Fruit fly (Drosophila melanogaster): ENCODE data around the gene CG17928.

The CG17928 gene

DNA sequence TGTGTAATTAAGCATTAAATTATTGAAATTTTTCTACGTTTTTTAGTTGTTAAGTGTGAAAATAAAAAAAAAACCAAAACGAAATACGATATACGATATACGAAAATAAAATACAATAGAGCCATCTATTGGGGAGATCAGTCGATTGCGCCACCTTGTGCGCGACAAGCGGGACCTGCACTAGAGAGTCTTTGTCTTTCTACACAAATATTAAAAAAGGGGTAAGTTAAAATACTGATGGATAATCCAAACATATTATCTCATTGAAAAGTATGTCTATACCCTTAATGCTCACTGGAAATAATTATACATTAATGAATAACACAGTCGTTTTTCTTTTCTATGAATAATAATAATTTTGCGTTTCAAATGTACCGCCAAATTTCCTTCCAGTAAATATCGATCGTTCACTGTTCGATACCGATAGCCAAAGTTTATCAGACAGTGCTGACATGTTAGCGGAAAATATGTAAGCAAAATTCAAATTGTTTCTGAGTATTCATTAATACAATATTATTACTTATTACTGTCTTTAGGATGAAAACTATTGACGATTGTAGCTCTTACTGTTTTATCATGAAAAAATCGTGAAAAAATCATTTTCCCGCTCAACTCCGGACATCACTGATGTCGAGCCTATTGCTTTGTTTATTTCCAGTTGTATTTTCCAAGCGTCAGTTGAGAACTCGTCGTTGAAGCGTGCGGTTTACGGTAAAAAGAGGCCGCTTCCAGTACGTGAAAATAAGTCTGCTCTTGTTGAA, 24.8 kb downstream of the CG17928 start, which contains the start of gene mdy (continued):
- TF ChIP-seq Fer1 (GFP tag; optimal IDR thresholded peaks at IDR 0.05) = no peak
- TF ChIP-seq CG2120 (GFP tag; optimal IDR thresholded peaks at IDR 0.05) = peak; percentile 81
- TF ChIP-seq GATAe (GFP tag; conservative IDR thresholded peaks at IDR 0.05) = no peak
- TF ChIP-seq gcm2 (GFP tag; optimal IDR thresholded peaks at IDR 0.05) = peak; percentile 23
- TF ChIP-seq CG12219 (GFP tag; optimal IDR thresholded peaks at IDR 0.05) = no peak
- peak; percentile 68 for TF ChIP-seq CG2712 (tag; optimal IDR thresholded peaks at IDR 0.05)
- no peak; the same call in 1 of the 2 replicates for TF ChIP-seq wor (GFP tag; IDR thresholded peaks at IDR 0.05)
- 0 out of 2 replicates have a peak, but pooled peaks have one; percentile 6 for TF ChIP-seq danr (GFP tag; IDR thresholded peaks at IDR 0.05)
- TF ChIP-seq CG10959 (GFP tag; IDR thresholded peaks at IDR 0.05) = peak; percentile 26; the same call in 1 of the 2 replicates
- no peak for TF ChIP-seq hth (optimal IDR thresholded peaks at IDR 0.05)
- peak; percentile 54 for TF ChIP-seq CG9727 (GFP tag; optimal IDR thresholded peaks at IDR 0.05)
- no peak for TF ChIP-seq D (optimal IDR thresholded peaks at IDR 0.05)
- peak; percentile 52 for TF ChIP-seq D (GFP tag; optimal IDR thresholded peaks at IDR 0.05)
- no peak for TF ChIP-seq scrt (GFP tag; optimal IDR thresholded peaks at IDR 0.05)
- TF ChIP-seq Fer3 (tag; optimal IDR thresholded peaks at IDR 0.05) = peak; percentile 18
- TF ChIP-seq CG2202 (tag; optimal IDR thresholded peaks at IDR 0.05) = no peak
- TF ChIP-seq insv (GFP tag; optimal IDR thresholded peaks at IDR 0.05) = peak in 1 of 2 experiments; percentile 62
- TF ChIP-seq CG8388 (GFP tag; optimal IDR thresholded peaks at IDR 0.05) = peak; percentile 52
- peak; percentile 5 for TF ChIP-seq CG5180 (GFP tag; optimal IDR thresholded peaks at IDR 0.05)
- TF ChIP-seq CG1024 (GFP tag; IDR thresholded peaks at IDR 0.05) = peak; percentile 27; the same call in 1 of the 2 replicates
- no peak for TF ChIP-seq sima (GFP tag; optimal IDR thresholded peaks at IDR 0.05)
- TF ChIP-seq CG7556 (GFP tag; optimal IDR thresholded peaks at IDR 0.05) = peak; percentile 59
- TF ChIP-seq CG11723 (GFP tag; optimal IDR thresholded peaks at IDR 0.05) = no peak
- TF ChIP-seq chn (GFP tag; optimal IDR thresholded peaks at IDR 0.05) = peak; percentile 26
- no peak for TF ChIP-seq CG4707 (GFP tag; optimal IDR thresholded peaks at IDR 0.05)
- TF ChIP-seq unc-4 (GFP tag; IDR thresholded peaks at IDR 0.05; ENCODE audit: partially characterized antibody) = peak; percentile 55; the same call in 1 of the 2 replicates
- TF ChIP-seq gro (GFP tag; optimal IDR thresholded peaks at IDR 0.05) = peak; percentile 6
- peak; percentile 79 for TF ChIP-seq Lhr (GFP tag; optimal IDR thresholded peaks at IDR 0.05)
- TF ChIP-seq gcm (GFP tag; optimal IDR thresholded peaks at IDR 0.05) = peak; percentile 14
- peak; percentile 15 for TF ChIP-seq CG30431 (GFP tag; optimal IDR thresholded peaks at IDR 0.05)
- TF ChIP-seq CG6683 (GFP tag; optimal IDR thresholded peaks at IDR 0.05) = no peak
- no peak for TF ChIP-seq CkIIα-i1 (GFP tag; IDR thresholded peaks at IDR 0.05)
- TF ChIP-seq CG12769 (tag; optimal IDR thresholded peaks at IDR 0.05) = peak; percentile 56
- TF ChIP-seq CG32767 (GFP tag; IDR thresholded peaks at IDR 0.05) = no peak; the same call in 1 of the 2 replicates
- no peak for TF ChIP-seq CG2129 (GFP tag; IDR thresholded peaks at IDR 0.05; ENCODE audit: partially characterized antibody)
- TF ChIP-seq Dad (GFP tag; optimal IDR thresholded peaks at IDR 0.05) = no peak
- no peak for TF ChIP-seq twi (tag; optimal IDR thresholded peaks at IDR 0.05)
- no peak for TF ChIP-seq CG31388 (GFP tag; optimal IDR thresholded peaks at IDR 0.05)
- TF ChIP-seq CG14667 (GFP tag; IDR thresholded peaks at IDR 0.05) = no peak; the same call in 1 of the 2 replicates
- peak; percentile 50 for TF ChIP-seq tin (GFP tag; optimal IDR thresholded peaks at IDR 0.05)
- TF ChIP-seq pzg (GFP tag; optimal IDR thresholded peaks at IDR 0.05) = peak; percentile 54
- TF ChIP-seq p53 (GFP tag; optimal IDR thresholded peaks at IDR 0.05) = no peak
- TF ChIP-seq dmrt99B (tag; optimal IDR thresholded peaks at IDR 0.05) = peak; percentile 42
- no peak for TF ChIP-seq CG17612 (GFP tag; IDR thresholded peaks at IDR 0.05)
- TF ChIP-seq Rfx (GFP tag; IDR thresholded peaks at IDR 0.05) = peak; percentile 65
- TF ChIP-seq CG18011 (GFP tag; optimal IDR thresholded peaks at IDR 0.05) = peak; percentile 52
- peak; percentile 49 for TF ChIP-seq CG10366 (GFP tag; IDR thresholded peaks at IDR 0.05)
- TF ChIP-seq CG15514 (GFP tag; optimal IDR thresholded peaks at IDR 0.05) = peak; percentile 79
- peak; percentile 8 for TF ChIP-seq jumu (GFP tag; optimal IDR thresholded peaks at IDR 0.05)
